Fruit fly (Drosophila melanogaster): Measurements from ENCODE around the gene Ten-a.

Gene Ten-a

DNA sequence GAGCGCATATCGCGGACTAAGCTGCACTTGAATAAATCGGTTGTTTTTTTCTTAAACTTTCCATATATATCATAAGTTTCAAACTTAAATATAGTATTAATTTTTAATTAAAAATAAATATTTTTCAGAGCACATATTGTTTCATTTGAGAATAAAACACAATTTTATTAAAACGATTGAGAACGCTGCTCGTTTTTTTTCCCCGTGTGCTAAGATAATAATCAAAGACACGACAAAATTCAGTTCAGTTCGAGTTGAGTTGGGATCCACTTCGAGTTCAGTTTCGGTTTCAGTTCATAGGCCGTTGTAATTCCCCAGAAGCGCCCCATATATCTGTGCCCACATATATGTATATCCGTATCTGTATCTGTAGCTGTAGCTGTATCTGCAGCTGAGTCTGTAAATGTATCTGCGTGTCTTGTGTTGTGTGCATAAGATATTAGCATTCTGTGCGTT is 179.4 kb downstream of the Ten-a start (continued):
- TF ChIP-seq sc (optimal IDR thresholded peaks at IDR 0.05) (no peak), sc (GFP tag; optimal IDR thresholded peaks at IDR 0.05) (peak; percentile 58), CHES-1-like (GFP tag; optimal IDR thresholded peaks at IDR 0.05) (no peak), dysf (GFP tag; IDR thresholded peaks at IDR 0.05) (peak; percentile 64), nerfin-1 (tag; optimal IDR thresholded peaks at IDR 0.05) (peak; percentile 51), yki (optimal IDR thresholded peaks at IDR 0.05) (no peak), btn (GFP tag; optimal IDR thresholded peaks at IDR 0.05) (no peak), toy (GFP tag; IDR thresholded peaks at IDR 0.05) (no peak), CG1233 (GFP tag; optimal IDR thresholded peaks at IDR 0.05) (peak; percentile 67), scrt (GFP tag; optimal IDR thresholded peaks at IDR 0.05) (peak; percentile 41), pita (GFP tag; optimal IDR thresholded peaks at IDR 0.05) (no peak), chm (GFP tag; IDR thresholded peaks at IDR 0.05) (0 out of 2 replicates have a peak, but pooled peaks have one; percentile 11), CG3407 (GFP tag; optimal IDR thresholded peaks at IDR 0.05) (peak; percentile 47), gt (GFP tag; IDR thresholded peaks at IDR 0.05) (no peak), danr (GFP tag; IDR thresholded peaks at IDR 0.05) (0 out of 2 replicates have a peak, but pooled peaks have one; percentile 48), ab (GFP tag; optimal IDR thresholded peaks at IDR 0.05) (no peak), pros (GFP tag; optimal IDR thresholded peaks at IDR 0.05) (no peak), CG11723 (GFP tag; optimal IDR thresholded peaks at IDR 0.05) (peak; percentile 36), CG6813 (GFP tag; optimal IDR thresholded peaks at IDR 0.05) (peak; percentile 61), CG9932 (GFP tag; IDR thresholded peaks at IDR 0.05) (no peak), Trl (optimal IDR thresholded peaks at IDR 0.05) (no peak), Trl (GFP tag; optimal IDR thresholded peaks at IDR 0.05) (no peak), CG2875 (GFP tag; optimal IDR thresholded peaks at IDR 0.05) (peak; percentile 66), Dip3 (GFP tag; optimal IDR thresholded peaks at IDR 0.05) (no peak), trh (GFP tag; optimal IDR thresholded peaks at IDR 0.05) (peak; percentile 31), sr (GFP tag; IDR thresholded peaks at IDR 0.05) (no peak), pb (GFP tag; optimal IDR thresholded peaks at IDR 0.05) (no peak), Meics (GFP tag; optimal IDR thresholded peaks at IDR 0.05) (peak; percentile 48), dimm (GFP tag; IDR thresholded peaks at IDR 0.05) (peak; percentile 34; the same call in 1 of the 2 replicates), CG2712 (tag; optimal IDR thresholded peaks at IDR 0.05) (peak; percentile 90), HmgZ (tag; optimal IDR thresholded peaks at IDR 0.05) (no peak), CG7745 (tag; optimal IDR thresholded peaks at IDR 0.05) (no peak), lab (GFP tag; optimal IDR thresholded peaks at IDR 0.05) (peak; percentile 72), Hsf (GFP tag; optimal IDR thresholded peaks at IDR 0.05) (peak; percentile 24), Hr78 (GFP tag; optimal IDR thresholded peaks at IDR 0.05) (peak in 1 of 2 experiments; percentile 70), Dek (tag; optimal IDR thresholded peaks at IDR 0.05) (peak; percentile 12), Ptx1 (GFP tag; IDR thresholded peaks at IDR 0.05) (peak; percentile 80), stc (GFP tag; IDR thresholded peaks at IDR 0.05) (peak; percentile 69), wek (GFP tag; optimal IDR thresholded peaks at IDR 0.05) (no peak), tin (GFP tag; optimal IDR thresholded peaks at IDR 0.05) (peak; percentile 60), odd (GFP tag; optimal IDR thresholded peaks at IDR 0.05) (peak; percentile 40), Hr39 (optimal IDR thresholded peaks at IDR 0.05) (no peak), HLH3B (GFP tag; IDR thresholded peaks at IDR 0.05) (peak; percentile 83), tx (GFP tag; optimal IDR thresholded peaks at IDR 0.05) (no peak), hkb (optimal IDR thresholded peaks at IDR 0.05) (no peak), hkb (GFP tag; IDR thresholded peaks at IDR 0.05) (peak; percentile 86), nau (GFP tag; optimal IDR thresholded peaks at IDR 0.05) (no peak), CG6272 (GFP tag; IDR thresholded peaks at IDR 0.05) (peak; percentile 59), hb (GFP tag; IDR thresholded peaks at IDR 0.05; ENCODE audit: partially characterized antibody) (no peak), CG3281 (GFP tag; optimal IDR thresholded peaks at IDR 0.05) (peak; percentile 1), CG15514 (GFP tag; optimal IDR thresholded peaks at IDR 0.05) (peak; percentile 9), CG11456 (GFP tag; IDR thresholded peaks at IDR 0.05) (no peak), CG13123 (GFP tag; optimal IDR thresholded peaks at IDR 0.05) (no peak)
